Worm (Caenorhabditis elegans): ENCODE results near the gene swsn-7.
A peak's percentile ranks its signal among the peaks of the same experiment; 100 is the strongest.

swsn-7 gene

DNA sequence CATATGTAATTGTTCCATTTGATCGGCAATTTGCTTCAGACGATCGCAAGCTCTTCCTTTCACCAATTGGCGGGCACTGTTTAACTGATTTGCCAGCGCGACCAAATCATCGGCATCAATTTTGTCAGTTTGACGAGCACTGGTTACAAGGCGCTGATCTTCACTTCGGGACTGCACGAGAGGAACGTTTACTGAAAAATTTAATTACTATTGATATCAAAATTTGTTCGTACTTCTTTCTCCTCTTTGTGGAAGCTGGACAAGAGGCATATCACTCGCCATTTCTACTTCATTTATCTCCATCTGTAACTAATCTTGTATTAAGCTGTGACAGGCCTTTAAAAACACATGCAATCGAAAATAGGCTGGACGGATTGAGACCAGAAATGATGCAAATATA is 10.3 kb upstream of the swsn-7 start, which contains the start of gene C08B11.9:
Gene C08B11.9, minus strand, starts transcription at position 307 of the 400 bp plus-strand sequence.
- TF ChIP-seq klf-2 (GFP tag; conservative IDR thresholded peaks at IDR 0.05) (no peak), T22C8.4 (GFP tag; IDR thresholded peaks at IDR 0.05) (no peak), ref-1 (GFP tag; conservative IDR thresholded peaks at IDR 0.05) (no peak), ztf-29 (GFP tag; IDR thresholded peaks at IDR 0.05) (no peak), med-1 (GFP tag; optimal IDR thresholded peaks at IDR 0.05; ENCODE audit: insufficient read depth) (no peak), ztf-23 (GFP tag; IDR thresholded peaks at IDR 0.05) (no peak), tab-1 (GFP tag; IDR thresholded peaks at IDR 0.05) (no peak), flt-1 (GFP tag; IDR thresholded peaks at IDR 0.05) (no peak), cog-1 (tag; optimal IDR thresholded peaks at IDR 0.05) (no peak)

DNA sequence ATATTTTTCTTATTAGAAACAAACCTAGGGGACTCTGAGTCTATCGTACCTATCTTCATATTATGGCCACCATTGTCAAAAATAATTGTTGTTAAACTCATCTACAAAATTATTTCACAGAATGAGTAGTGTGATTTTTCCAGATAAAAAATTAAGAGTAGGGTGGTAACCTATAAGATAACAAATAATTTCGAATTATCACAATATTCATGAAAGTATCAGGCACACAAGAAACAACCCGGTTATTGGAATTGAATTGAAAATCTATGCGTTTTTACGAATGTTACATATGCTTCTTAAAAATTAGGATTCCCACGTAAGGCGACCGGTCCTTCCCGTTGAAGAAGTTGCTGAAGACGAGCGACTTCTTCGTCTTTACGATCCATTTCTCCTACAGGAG is 9.7 kb upstream of the swsn-7 start, which contains the start of gene arp-6:
Gene arp-6, minus strand, starts transcription at position 101 of the 400 bp plus-strand sequence.
- TF ChIP-seq cog-1 (tag; optimal IDR thresholded peaks at IDR 0.05) (no peak), flt-1 (GFP tag; IDR thresholded peaks at IDR 0.05) (no peak), tab-1 (GFP tag; IDR thresholded peaks at IDR 0.05) (no peak), ztf-23 (GFP tag; IDR thresholded peaks at IDR 0.05) (no peak), ref-1 (GFP tag; conservative IDR thresholded peaks at IDR 0.05) (no peak), med-1 (GFP tag; optimal IDR thresholded peaks at IDR 0.05; ENCODE audit: insufficient read depth) (no peak), klf-2 (GFP tag; conservative IDR thresholded peaks at IDR 0.05) (no peak), ztf-29 (GFP tag; IDR thresholded peaks at IDR 0.05) (no peak), T22C8.4 (GFP tag; IDR thresholded peaks at IDR 0.05) (no peak)

DNA sequence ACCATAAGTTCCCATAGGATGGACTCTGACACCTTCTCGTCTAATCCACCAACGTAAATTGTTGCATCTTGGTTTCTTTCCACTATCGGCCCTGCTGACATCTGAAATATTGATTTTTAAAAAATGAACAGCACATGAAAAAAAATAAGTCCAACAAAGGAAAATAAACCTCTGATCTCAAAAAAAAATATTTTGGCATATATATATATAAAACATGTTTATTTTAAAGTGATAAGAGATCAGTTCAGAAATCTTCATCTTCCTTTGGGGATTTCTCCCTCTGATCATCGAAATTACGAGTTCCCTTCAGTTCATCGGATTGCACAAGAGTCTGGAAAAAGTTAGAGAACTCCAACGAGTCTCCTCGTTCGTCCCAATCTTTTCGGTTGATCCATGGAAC is 8.1 kb upstream of the swsn-7 start, which contains the start of gene sap-49:
Gene sap-49, minus strand, starts transcription at position 101 of the 400 bp plus-strand sequence.
- no peak for TF ChIP-seq cog-1 (tag; optimal IDR thresholded peaks at IDR 0.05)

DNA sequence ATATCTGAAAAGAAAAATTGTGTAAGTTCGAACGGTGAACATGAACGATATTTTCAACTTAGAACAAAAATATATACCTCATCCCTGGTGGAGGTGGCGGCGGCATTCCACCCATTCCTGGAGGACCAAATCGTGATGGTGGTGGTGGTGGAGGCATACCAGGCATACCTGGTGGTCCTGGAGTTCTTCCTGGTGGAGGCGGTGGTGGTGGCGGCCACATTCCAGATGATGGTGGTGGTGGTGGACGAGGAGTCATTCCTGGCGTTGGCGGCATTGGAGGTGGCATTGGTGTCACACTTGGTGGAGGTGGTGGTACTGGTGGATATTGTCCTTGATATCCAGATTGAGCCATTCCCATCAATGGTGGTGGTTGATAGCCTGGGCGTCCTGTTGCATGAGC is 7.1 kb upstream of the swsn-7 start:
- TF ChIP-seq ztf-29 (GFP tag; IDR thresholded peaks at IDR 0.05) (no peak), tab-1 (GFP tag; IDR thresholded peaks at IDR 0.05) (no peak), med-1 (GFP tag; optimal IDR thresholded peaks at IDR 0.05; ENCODE audit: insufficient read depth) (no peak), cog-1 (tag; optimal IDR thresholded peaks at IDR 0.05) (no peak), flt-1 (GFP tag; IDR thresholded peaks at IDR 0.05) (no peak), ztf-23 (GFP tag; IDR thresholded peaks at IDR 0.05) (no peak), T22C8.4 (GFP tag; IDR thresholded peaks at IDR 0.05) (no peak), ref-1 (GFP tag; conservative IDR thresholded peaks at IDR 0.05) (no peak), klf-2 (GFP tag; conservative IDR thresholded peaks at IDR 0.05) (no peak)

DNA sequence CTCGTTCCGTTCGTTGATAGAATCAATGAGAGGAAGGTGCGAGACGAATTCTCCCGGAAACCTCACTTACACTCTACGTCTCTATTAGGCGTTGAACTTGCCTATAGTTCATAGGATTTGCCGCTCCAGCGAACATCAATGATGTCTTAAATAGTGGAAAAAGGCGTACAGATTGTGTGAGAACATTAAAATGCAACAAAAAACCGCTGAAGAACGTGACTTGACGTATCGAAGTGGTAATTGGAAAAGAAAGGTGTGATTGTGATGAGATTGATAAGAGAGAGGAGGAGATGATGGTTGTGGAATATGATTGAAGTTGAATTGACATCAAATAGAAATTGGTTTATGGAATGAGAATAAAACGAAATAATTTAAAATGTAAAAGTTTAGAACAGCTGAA is 6.4 kb upstream of the swsn-7 start:
- TF ChIP-seq ref-1 (GFP tag; conservative IDR thresholded peaks at IDR 0.05) (no peak), ztf-29 (GFP tag; IDR thresholded peaks at IDR 0.05) (no peak), tab-1 (GFP tag; IDR thresholded peaks at IDR 0.05) (no peak), klf-2 (GFP tag; conservative IDR thresholded peaks at IDR 0.05) (no peak), T22C8.4 (GFP tag; IDR thresholded peaks at IDR 0.05) (no peak), flt-1 (GFP tag; IDR thresholded peaks at IDR 0.05) (no peak)

DNA sequence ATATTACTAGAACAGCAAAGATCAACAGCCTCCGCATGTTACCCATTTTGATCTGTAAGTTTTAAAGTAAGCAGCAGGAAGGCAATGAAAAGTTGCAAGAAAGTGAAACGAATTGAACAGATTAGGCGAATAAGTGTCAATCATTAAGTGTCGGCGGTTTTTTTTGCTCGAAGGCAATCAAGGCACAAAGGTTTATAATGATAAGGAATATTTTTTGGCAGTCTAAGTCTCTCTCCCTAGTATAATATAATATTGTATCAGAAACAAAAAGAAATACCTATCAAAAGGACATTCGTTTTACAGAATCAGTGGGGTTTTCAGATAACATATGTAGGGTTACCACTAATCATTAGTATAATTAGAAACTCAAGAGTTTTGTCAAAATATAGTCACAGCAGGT is 5.1 kb upstream of the swsn-7 start, which contains the start of gene nrf-6:
Gene nrf-6, minus strand, starts transcription at position 52 of the 400 bp plus-strand sequence.
- TF ChIP-seq T22C8.4 (GFP tag; IDR thresholded peaks at IDR 0.05) (no peak), flt-1 (GFP tag; IDR thresholded peaks at IDR 0.05) (no peak), ztf-23 (GFP tag; IDR thresholded peaks at IDR 0.05) (no peak), ztf-29 (GFP tag; IDR thresholded peaks at IDR 0.05) (no peak), med-1 (GFP tag; optimal IDR thresholded peaks at IDR 0.05; ENCODE audit: insufficient read depth) (no peak), ref-1 (GFP tag; conservative IDR thresholded peaks at IDR 0.05) (no peak), tab-1 (GFP tag; IDR thresholded peaks at IDR 0.05) (no peak), klf-2 (GFP tag; conservative IDR thresholded peaks at IDR 0.05) (no peak), cog-1 (tag; optimal IDR thresholded peaks at IDR 0.05) (no peak)

DNA sequence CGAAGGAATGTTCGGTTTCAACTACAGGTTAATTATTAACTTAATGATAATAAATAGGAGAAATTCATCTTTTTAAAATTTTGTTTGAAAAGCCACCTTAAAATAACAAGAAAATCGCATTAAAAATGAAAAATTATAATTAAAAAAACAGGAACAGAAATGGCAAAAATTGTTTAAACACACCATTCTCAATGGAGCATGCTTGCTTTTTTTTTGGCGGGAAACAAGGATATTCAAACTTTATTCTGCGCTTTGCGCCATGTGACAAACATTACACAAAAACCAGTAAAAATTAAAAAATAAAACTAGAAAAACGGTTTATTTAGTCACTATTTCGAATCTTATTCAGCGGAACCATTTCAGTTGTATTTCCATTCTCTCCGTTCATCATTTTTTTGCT is 1.2 kb upstream of the swsn-7 start:
- TF ChIP-seq cog-1 (tag; optimal IDR thresholded peaks at IDR 0.05) = no peak
- no peak for TF ChIP-seq T22C8.4 (GFP tag; IDR thresholded peaks at IDR 0.05)
- TF ChIP-seq ztf-23 (GFP tag; IDR thresholded peaks at IDR 0.05) = no peak
- TF ChIP-seq ztf-29 (GFP tag; IDR thresholded peaks at IDR 0.05) = no peak
- TF ChIP-seq klf-2 (GFP tag; conservative IDR thresholded peaks at IDR 0.05) = no peak
- no peak for TF ChIP-seq ref-1 (GFP tag; conservative IDR thresholded peaks at IDR 0.05)
- TF ChIP-seq med-1 (GFP tag; optimal IDR thresholded peaks at IDR 0.05; ENCODE audit: insufficient read depth) = no peak
- no peak for TF ChIP-seq flt-1 (GFP tag; IDR thresholded peaks at IDR 0.05)
- no peak for TF ChIP-seq tab-1 (GFP tag; IDR thresholded peaks at IDR 0.05)

DNA sequence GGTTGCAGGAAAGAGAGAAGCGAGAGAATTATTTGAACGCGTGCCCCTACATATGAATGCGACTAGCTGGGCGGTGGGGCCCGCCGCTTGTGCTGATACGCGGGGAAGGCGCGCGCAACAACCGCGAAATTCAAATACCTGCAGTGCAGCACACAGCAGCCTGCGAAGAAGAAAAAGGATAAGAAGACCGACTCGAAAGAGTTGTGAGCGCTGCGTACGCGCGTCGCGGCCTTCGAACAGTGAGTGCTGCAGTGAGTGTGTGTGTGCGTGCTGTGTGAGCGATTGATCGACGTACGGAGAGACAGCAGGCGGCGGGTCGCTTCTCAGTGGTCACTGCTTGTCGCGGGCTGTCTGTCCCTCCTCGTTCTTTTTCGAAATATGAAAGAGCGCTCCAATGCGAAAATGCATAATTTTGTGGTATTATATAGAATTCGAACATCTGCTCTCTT is 707 bp upstream of the swsn-7 start:
- TF ChIP-seq flt-1 (GFP tag; IDR thresholded peaks at IDR 0.05) (peak; percentile 74; the same call in 1 of the 2 replicates), tab-1 (GFP tag; IDR thresholded peaks at IDR 0.05) (no peak), ztf-23 (GFP tag; IDR thresholded peaks at IDR 0.05) (peak; percentile 79), ref-1 (GFP tag; conservative IDR thresholded peaks at IDR 0.05) (no peak), med-1 (GFP tag; optimal IDR thresholded peaks at IDR 0.05; ENCODE audit: insufficient read depth) (no peak), ztf-29 (GFP tag; IDR thresholded peaks at IDR 0.05) (peak; percentile 60; the same call in 1 of the 2 replicates), cog-1 (tag; optimal IDR thresholded peaks at IDR 0.05) (peak; percentile 77), T22C8.4 (GFP tag; IDR thresholded peaks at IDR 0.05) (peak; percentile 62), klf-2 (GFP tag; conservative IDR thresholded peaks at IDR 0.05) (no peak)

DNA sequence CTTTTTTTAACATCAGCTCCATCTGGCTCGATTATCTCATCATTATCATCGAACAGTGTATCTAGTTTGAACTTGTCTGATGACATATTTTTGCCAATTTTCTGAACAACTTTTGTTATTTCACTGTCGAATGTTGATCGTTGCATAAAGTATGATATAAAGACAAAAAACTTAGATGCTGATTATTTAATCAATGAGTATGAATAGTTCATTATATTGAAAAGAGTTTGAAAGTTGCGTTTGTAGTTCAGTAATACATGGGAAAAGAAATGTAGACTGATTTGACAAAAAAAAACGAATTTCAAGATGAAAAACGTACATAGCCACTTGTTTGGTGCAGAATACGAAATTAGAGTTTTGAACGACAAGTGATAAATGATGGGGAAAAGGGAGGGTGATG is 5.1 kb downstream of the swsn-7 start, which contains the start of gene hda-2:
Gene hda-2, minus strand, starts transcription at position 101 of the 400 bp plus-strand sequence.
- TF ChIP-seq T22C8.4 (GFP tag; IDR thresholded peaks at IDR 0.05) (no peak), ztf-29 (GFP tag; IDR thresholded peaks at IDR 0.05) (no peak)

DNA sequence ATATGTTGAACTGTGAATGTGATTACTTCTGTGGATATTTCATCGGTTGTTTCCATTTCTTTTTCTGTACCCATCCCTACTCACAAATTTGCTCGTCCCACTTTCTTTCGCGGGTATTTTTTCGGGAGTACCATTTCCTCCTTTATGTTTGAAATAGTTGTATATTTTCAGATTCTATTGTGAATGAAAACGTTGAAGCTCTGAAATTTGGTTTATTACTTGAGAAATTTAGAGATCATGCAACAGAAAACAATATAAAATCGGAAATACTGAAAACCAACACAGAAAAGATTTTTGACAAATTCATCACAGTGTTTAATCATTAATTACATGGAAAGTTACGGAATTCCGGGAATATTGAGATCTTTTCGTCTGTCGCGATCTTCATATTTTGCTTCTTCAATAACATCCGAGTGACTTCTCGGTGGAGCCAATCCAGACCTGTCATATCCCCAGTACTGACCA is 7.0 kb downstream of the swsn-7 start:
- TF ChIP-seq cog-1 (tag; optimal IDR thresholded peaks at IDR 0.05) = no peak
- TF ChIP-seq ztf-29 (GFP tag; IDR thresholded peaks at IDR 0.05) = no peak
- TF ChIP-seq flt-1 (GFP tag; IDR thresholded peaks at IDR 0.05) = no peak
- TF ChIP-seq klf-2 (GFP tag; conservative IDR thresholded peaks at IDR 0.05) = no peak
- no peak for TF ChIP-seq T22C8.4 (GFP tag; IDR thresholded peaks at IDR 0.05)
- TF ChIP-seq ztf-23 (GFP tag; IDR thresholded peaks at IDR 0.05) = no peak
- no peak for TF ChIP-seq tab-1 (GFP tag; IDR thresholded peaks at IDR 0.05)
- no peak for TF ChIP-seq ref-1 (GFP tag; conservative IDR thresholded peaks at IDR 0.05)
